Fruit fly (Drosophila melanogaster): ENCODE results near the gene CG17159.

- TF ChIP-seq ovo (GFP tag; optimal IDR thresholded peaks at IDR 0.05) = no peak
- no peak for TF ChIP-seq kay (GFP tag; ENCODE audit: borderline replicate concordance)
- TF ChIP-seq CG12768 (GFP tag; optimal IDR thresholded peaks at IDR 0.05) = no peak
- no peak for TF ChIP-seq cic (GFP tag; optimal IDR thresholded peaks at IDR 0.05)
- no peak for TF ChIP-seq CG1620 (GFP tag; optimal IDR thresholded peaks at IDR 0.05)
- TF ChIP-seq Hr96 (GFP tag; optimal IDR thresholded peaks at IDR 0.05) = no peak
- no peak for TF ChIP-seq cnc (optimal IDR thresholded peaks at IDR 0.05)
- no peak for TF ChIP-seq CG33017 (tag; optimal IDR thresholded peaks at IDR 0.05)
- no peak for TF ChIP-seq Clk (GFP tag; optimal IDR thresholded peaks at IDR 0.05)
- no peak for TF ChIP-seq CG11617 (GFP tag; optimal IDR thresholded peaks at IDR 0.05)
- TF ChIP-seq CG14711 (tag; optimal IDR thresholded peaks at IDR 0.05) = no peak
- no peak for TF ChIP-seq bab1 (GFP tag; optimal IDR thresholded peaks at IDR 0.05)
- peak; percentile 80 for TF ChIP-seq tj (GFP tag; optimal IDR thresholded peaks at IDR 0.05)
- no peak for TF ChIP-seq CG5204 (GFP tag; optimal IDR thresholded peaks at IDR 0.05)
Measured at dm6 chrX:23084372-23084771, 8.1 kb downstream of the CG17159 start, which contains the start of gene CG17169.
